Worm (Caenorhabditis elegans) whole organism, early embryonic: Measurements from ENCODE around the gene M106.2.

ENCODE experiments used
- B0310.2 ChIP-seq: sonication (generic microtip); optimal IDR thresholded peaks from 2 replicates; lab custom pipeline; 2016; ENCODE audit warnings: mild to moderate bottlenecking, missing genetic modification characterization, missing compliant biosample characterization
- F13C5.2 ChIP-seq: sonication (generic microtip); optimal IDR thresholded peaks from 2 replicates; lab custom pipeline; 2017; ENCODE audit warnings: mild to moderate bottlenecking, missing genetic modification characterization, inconsistent platforms, missing compliant biosample characterization
- aly-1 ChIP-seq: sonication (generic microtip); optimal IDR thresholded peaks from 2 replicates; lab custom pipeline; 2016; ENCODE audit warnings: missing genetic modification characterization, missing compliant biosample characterization
- ama-1 ChIP-seq: fragments of 150-350 bp; optimal IDR thresholded peaks from 2 replicates; lab custom pipeline; 2014
- ceh-13 ChIP-seq: fragments of 200-800 bp; sonication (Bioruptor generic); optimal IDR thresholded peaks from 2 replicates; lab custom pipeline; 2018; ENCODE audit warnings: mild to moderate bottlenecking, missing genetic modification characterization, missing compliant biosample characterization
- ceh-36 ChIP-seq: sonication (generic microtip); optimal IDR thresholded peaks from 2 replicates; lab custom pipeline; 2016; ENCODE audit warnings: missing genetic modification characterization, inconsistent platforms, missing compliant biosample characterization
- ets-7 ChIP-seq: sonication (generic microtip); optimal IDR thresholded peaks from 2 replicates; lab custom pipeline; 2016; ENCODE audit warnings: missing genotype, missing genetic modification characterization, missing compliant biosample characterization
- flt-1 ChIP-seq: fragments of 200-800 bp; sonication (Bioruptor generic); IDR thresholded peaks from 2 replicates; pipeline ENCODE4 v1.3.6; 2022; ENCODE audit warnings: missing genetic modification characterization, missing compliant biosample characterization
- hmbx-1 ChIP-seq: sonication (generic microtip); optimal IDR thresholded peaks from 2 replicates; lab custom pipeline; 2016; ENCODE audit warnings: mild to moderate bottlenecking, missing genetic modification characterization, missing compliant biosample characterization
- hmg-4 ChIP-seq: fragments of 200-800 bp; sonication (Bioruptor generic); optimal IDR thresholded peaks from 2 replicates; lab custom pipeline; 2018; ENCODE audit warnings: mild to moderate bottlenecking, missing genetic modification characterization, missing compliant biosample characterization
- hnd-1 ChIP-seq: sonication (generic microtip); optimal IDR thresholded peaks from 2 replicates; lab custom pipeline; 2016; ENCODE audit warnings: missing genetic modification characterization, missing compliant biosample characterization
- pes-1 ChIP-seq: fragments of 200-800 bp; sonication (Bioruptor generic); IDR thresholded peaks from 2 replicates; pipeline ENCODE4 v1.3.6; 2022; ENCODE audit warnings: missing genetic modification reagents, missing genetic modification characterization, missing compliant biosample characterization
- scrt-1 ChIP-seq: fragments of 200-800 bp; sonication (Bioruptor generic); IDR thresholded peaks from 2 replicates; pipeline ENCODE4 v1.3.6; 2022; ENCODE audit warnings: missing genetic modification characterization, missing compliant biosample characterization
- sea-1 ChIP-seq: fragments of 200-800 bp; sonication (Bioruptor generic); conservative IDR thresholded peaks from 2 replicates; pipeline ENCODE4 v1.3.6; 2022; ENCODE audit warnings: missing genetic modification characterization, missing compliant biosample characterization
- tbx-11 ChIP-seq: fragments of 200-800 bp; sonication (Bioruptor generic); IDR thresholded peaks from 2 replicates; pipeline ENCODE4 v1.3.6; 2022; ENCODE audit warnings: missing genetic modification characterization, missing compliant biosample characterization
- tbx-37 ChIP-seq: fragments of 200-800 bp; sonication (Bioruptor generic); conservative IDR thresholded peaks from 2 replicates; pipeline ENCODE4 v1.3.6; 2022; ENCODE audit warnings: missing genetic modification reagents, missing genetic modification characterization, missing compliant biosample characterization
- tra-4 ChIP-seq: sonication (generic microtip); optimal IDR thresholded peaks from 2 replicates; lab custom pipeline; 2017; ENCODE audit warnings: missing genetic modification characterization, missing compliant biosample characterization

The M106.2 gene

ce11 chrII:10829572-10829971, 20.2 kb downstream of the M106.2 start:
- TF ChIP-seq hnd-1 = no peak

DNA sequence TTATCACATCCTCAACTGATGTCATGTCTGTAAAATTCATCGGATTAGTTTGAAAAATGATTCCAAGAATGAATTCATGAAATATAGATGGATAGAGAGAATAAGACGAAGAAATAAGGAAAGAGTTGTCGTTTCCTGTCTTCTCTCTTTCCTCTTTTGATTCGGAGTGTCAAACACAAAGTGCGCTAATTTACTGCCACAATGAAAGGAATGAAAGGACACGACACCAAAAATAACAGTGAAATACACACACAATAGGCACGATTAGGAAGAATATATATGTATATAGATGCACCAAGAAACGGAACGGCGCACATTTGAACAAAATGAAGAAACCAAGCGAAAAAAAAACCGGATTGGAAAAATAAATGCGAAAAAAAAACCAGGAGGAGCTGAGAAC, 20.7 kb downstream of the M106.2 start, which contains the start of gene VM106R.1:
VM106R.1 (minus strand) TSS at position 101 of the 400 bp plus-strand sequence.
- TF ChIP-seq sea-1 (no peak), ama-1 (no peak), ceh-36 (tag; lab: Kevin White, UChicago) (no peak)

DNA sequence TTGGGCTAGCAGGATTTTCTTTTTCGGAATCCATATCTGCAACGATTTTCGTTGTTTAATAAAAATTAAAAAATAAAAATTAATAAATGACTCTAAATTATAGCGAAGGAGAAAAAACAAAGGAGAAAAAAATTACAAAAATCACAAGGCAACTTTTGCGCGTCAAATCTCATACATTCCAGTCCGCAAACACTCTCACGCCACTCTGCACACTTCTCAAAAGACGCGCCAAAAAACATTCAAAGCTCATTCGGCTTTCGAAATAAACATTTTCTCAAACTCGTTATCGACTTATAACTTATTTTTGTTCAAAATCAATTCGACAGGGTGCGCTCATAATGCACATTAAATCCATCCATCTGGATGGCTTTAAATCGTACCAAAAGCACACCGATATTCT, 25.8 kb downstream of the M106.2 start, which contains the start of the genes R06F6.12 and mix-1:
R06F6.12 (minus strand) TSS at position 36 of the 400 bp plus-strand sequence.
mix-1 (plus strand) TSS at position 201 of the 400 bp plus-strand sequence.
- TF ChIP-seq ceh-36 (tag; lab: Kevin White, UChicago) (no peak), hmg-4 (GFP tag; lab: Kevin White, UChicago) (no peak), tbx-37 (GFP tag; lab: Robert Waterston, UW) (no peak), pes-1 (peak; percentile 62; the same call in 1 of the 2 replicates), tbx-11 (GFP tag; lab: Robert Waterston, UW) (no peak), B0310.2 (tag; lab: Kevin White, UChicago) (no peak), F13C5.2 (tag; lab: Kevin White, UChicago) (peak; percentile 20), sea-1 (no peak)

ce11 chrII:10820679-10821078, 29.1 kb downstream of the M106.2 start, which contains the start of gene ech-4:
Gene ech-4 (plus strand): TSS chrII:10821031.
- TF ChIP-seq ama-1 (no peak), tra-4 (no peak), flt-1 (GFP tag; lab: Robert Waterston, UW) (no peak), tbx-37 (GFP tag; lab: Robert Waterston, UW) (no peak), aly-1 (no peak), tbx-11 (GFP tag; lab: Robert Waterston, UW) (no peak), ets-7 (tag; lab: Kevin White, UChicago) (no peak), scrt-1 (no peak), F13C5.2 (tag; lab: Kevin White, UChicago) (no peak), hnd-1 (no peak), B0310.2 (tag; lab: Kevin White, UChicago) (no peak), hmbx-1 (tag; lab: Kevin White, UChicago) (no peak), hmg-4 (GFP tag; lab: Kevin White, UChicago) (no peak), ceh-13 (GFP tag; lab: Kevin White, UChicago) (no peak), ceh-36 (tag; lab: Kevin White, UChicago) (no peak), sea-1 (no peak), pes-1 (no peak)

- no peak for TF ChIP-seq B0310.2 (tag; lab: Kevin White, UChicago)
- TF ChIP-seq pes-1 = 0 out of 2 replicates have a peak, but pooled peaks have one; percentile 13
- TF ChIP-seq ceh-13 (GFP tag; lab: Kevin White, UChicago) = no peak
Measured at ce11 chrII:10819928-10820423, 29.8 kb downstream of the M106.2 start, which contains the start of gene R06F6.8. Gene R06F6.8 (minus strand): TSS chrII:10819978.

DNA sequence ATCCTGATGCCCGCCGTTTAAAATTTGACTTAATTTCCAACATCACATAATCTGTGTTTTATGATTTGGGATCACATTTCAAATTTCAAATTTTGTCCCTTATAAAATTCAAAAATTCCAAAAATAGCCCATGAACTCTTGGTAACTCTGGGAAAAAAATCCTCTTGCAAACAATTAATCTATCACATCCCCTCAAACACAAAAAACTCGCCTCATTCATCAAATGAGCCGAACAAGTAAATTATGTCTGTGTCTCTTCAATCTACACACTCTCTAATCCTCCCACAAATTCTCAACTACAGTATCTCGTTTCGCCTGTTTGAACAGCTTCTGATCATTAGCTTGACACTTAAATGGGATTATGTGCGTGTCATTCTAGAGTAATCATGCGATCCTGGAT, 39.1 kb downstream of the M106.2 start, which contains the start of gene msrp-7:
msrp-7 (plus strand) TSS at position 301 of the 400 bp plus-strand sequence.
- no peak for TF ChIP-seq hmbx-1 (tag; lab: Kevin White, UChicago)
- no peak for TF ChIP-seq tbx-11 (GFP tag; lab: Robert Waterston, UW)
- TF ChIP-seq tbx-37 (GFP tag; lab: Robert Waterston, UW) = no peak
- no peak for TF ChIP-seq F13C5.2 (tag; lab: Kevin White, UChicago)
- TF ChIP-seq sea-1 = no peak

DNA sequence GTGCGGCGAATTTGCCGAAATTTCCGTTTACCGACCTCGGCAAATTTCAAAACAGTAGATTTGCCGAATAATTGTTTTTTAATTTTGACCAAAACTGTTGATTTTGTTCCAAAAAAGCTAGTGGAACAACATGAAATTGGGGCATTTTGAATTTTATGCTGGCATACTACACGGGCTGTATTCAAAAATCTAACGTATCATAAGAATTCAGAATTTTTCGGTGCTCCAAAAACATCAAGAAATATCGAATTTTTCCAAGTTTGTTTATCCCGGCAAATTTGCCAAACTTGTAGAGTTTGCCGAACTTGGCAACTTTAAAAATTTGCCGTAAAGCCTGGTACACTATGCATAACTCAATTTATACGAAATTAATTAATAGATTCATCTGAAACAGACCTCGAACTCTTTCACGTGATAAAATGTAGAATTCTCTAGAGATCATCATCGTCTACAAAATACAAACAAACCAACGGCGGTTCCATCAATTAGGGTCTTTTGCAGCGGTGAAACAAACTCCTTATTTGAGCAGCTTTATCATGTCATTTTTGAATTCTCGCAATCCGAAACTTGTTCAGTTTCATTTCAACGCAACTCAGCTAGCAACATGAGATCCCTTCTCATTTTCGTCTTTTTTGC, 41.0 kb downstream of the M106.2 start, which contains the start of gene R06F6.14:
R06F6.14 (plus strand) TSS at position 586 of the 636 bp plus-strand sequence.
- TF ChIP-seq hnd-1 = no peak
- TF ChIP-seq ceh-13 (GFP tag; lab: Kevin White, UChicago) = no peak
- TF ChIP-seq ama-1 = no peak
- no peak for TF ChIP-seq sea-1

DNA sequence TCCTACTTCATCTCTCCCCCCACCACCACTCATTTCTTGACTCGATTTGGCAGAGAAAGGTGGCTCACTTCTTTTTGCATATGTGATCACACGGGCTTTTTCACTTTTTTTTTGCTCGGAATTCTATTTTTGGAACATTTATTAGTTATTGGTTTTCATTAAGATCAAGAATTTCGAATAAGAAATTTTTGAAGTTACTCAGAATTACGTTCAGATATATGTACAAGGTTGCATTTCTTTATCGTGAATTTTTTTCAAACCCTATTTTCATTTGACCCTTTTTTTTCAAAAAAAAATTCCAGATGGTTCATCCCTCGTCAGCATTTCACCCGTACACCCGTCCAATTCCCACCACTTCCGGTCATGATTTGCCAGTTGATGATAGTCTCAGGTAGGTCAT, 44.4 kb downstream of the M106.2 start, which contains the start of gene ceh-62:
ceh-62 (plus strand) TSS at position 301 of the 400 bp plus-strand sequence.
- TF ChIP-seq scrt-1 (no peak), hmg-4 (GFP tag; lab: Kevin White, UChicago) (no peak), flt-1 (GFP tag; lab: Robert Waterston, UW) (no peak), B0310.2 (tag; lab: Kevin White, UChicago) (no peak), sea-1 (no peak), ceh-36 (tag; lab: Kevin White, UChicago) (no peak)

DNA sequence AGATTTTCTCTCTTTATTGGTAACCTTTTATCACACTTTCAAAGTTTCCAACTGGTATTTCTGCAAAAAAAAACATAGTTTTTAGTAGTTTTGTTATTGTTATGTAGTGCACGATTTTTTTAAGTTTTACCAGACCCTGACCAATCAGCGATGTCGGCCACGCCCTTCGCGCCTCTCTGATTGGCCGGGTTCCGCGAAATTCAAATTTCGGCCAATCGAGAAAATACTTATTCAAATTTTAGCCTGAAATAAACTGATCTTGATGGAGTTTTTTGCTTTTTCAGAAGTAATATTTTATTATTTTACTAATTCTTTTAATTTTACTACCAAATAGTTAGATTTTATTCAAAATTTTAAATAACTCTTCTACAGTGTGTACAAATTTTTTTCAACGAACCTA, 44.9 kb downstream of the M106.2 start:
- TF ChIP-seq hmbx-1 (tag; lab: Kevin White, UChicago) (no peak), sea-1 (no peak), ceh-36 (tag; lab: Kevin White, UChicago) (no peak)
